Worm (Caenorhabditis elegans) whole organism, early embryonic: ENCODE measurements around the gene sod-5.

Experiments used
- B0310.2 ChIP-seq: sonication (generic microtip); optimal IDR thresholded peaks from 2 replicates; lab custom pipeline; 2016; ENCODE audit warnings: mild to moderate bottlenecking, missing genetic modification characterization, missing compliant biosample characterization
- F13C5.2 ChIP-seq: sonication (generic microtip); optimal IDR thresholded peaks from 2 replicates; lab custom pipeline; 2017; ENCODE audit warnings: mild to moderate bottlenecking, missing genetic modification characterization, inconsistent platforms, missing compliant biosample characterization
- aly-1 ChIP-seq: sonication (generic microtip); optimal IDR thresholded peaks from 2 replicates; lab custom pipeline; 2016; ENCODE audit warnings: missing genetic modification characterization, missing compliant biosample characterization
- ama-1 ChIP-seq: fragments of 150-350 bp; optimal IDR thresholded peaks from 2 replicates; lab custom pipeline; 2014
- ceh-13 ChIP-seq: fragments of 200-800 bp; sonication (Bioruptor generic); optimal IDR thresholded peaks from 2 replicates; lab custom pipeline; 2018; ENCODE audit warnings: mild to moderate bottlenecking, missing genetic modification characterization, missing compliant biosample characterization
- ets-7 ChIP-seq: sonication (generic microtip); optimal IDR thresholded peaks from 2 replicates; lab custom pipeline; 2016; ENCODE audit warnings: missing genotype, missing genetic modification characterization, missing compliant biosample characterization
- flt-1 ChIP-seq: fragments of 200-800 bp; sonication (Bioruptor generic); IDR thresholded peaks from 2 replicates; pipeline ENCODE4 v1.3.6; 2022; ENCODE audit warnings: missing genetic modification characterization, missing compliant biosample characterization
- hmg-4 ChIP-seq: fragments of 200-800 bp; sonication (Bioruptor generic); optimal IDR thresholded peaks from 2 replicates; lab custom pipeline; 2018; ENCODE audit warnings: mild to moderate bottlenecking, missing genetic modification characterization, missing compliant biosample characterization
- hnd-1 ChIP-seq: sonication (generic microtip); optimal IDR thresholded peaks from 2 replicates; lab custom pipeline; 2016; ENCODE audit warnings: missing genetic modification characterization, missing compliant biosample characterization
- scrt-1 ChIP-seq: fragments of 200-800 bp; sonication (Bioruptor generic); IDR thresholded peaks from 2 replicates; pipeline ENCODE4 v1.3.6; 2022; ENCODE audit warnings: missing genetic modification characterization, missing compliant biosample characterization
- sea-1 ChIP-seq: fragments of 200-800 bp; sonication (Bioruptor generic); conservative IDR thresholded peaks from 2 replicates; pipeline ENCODE4 v1.3.6; 2022; ENCODE audit warnings: missing genetic modification characterization, missing compliant biosample characterization
- tbx-11 ChIP-seq: fragments of 200-800 bp; sonication (Bioruptor generic); IDR thresholded peaks from 2 replicates; pipeline ENCODE4 v1.3.6; 2022; ENCODE audit warnings: missing genetic modification characterization, missing compliant biosample characterization
- tra-4 ChIP-seq: sonication (generic microtip); optimal IDR thresholded peaks from 2 replicates; lab custom pipeline; 2017; ENCODE audit warnings: missing genetic modification characterization, missing compliant biosample characterization

- TF ChIP-seq ets-7 (no peak), B0310.2 (tag; lab: Kevin White, UChicago) (no peak), scrt-1 (GFP tag; lab: Robert Waterston, UW) (no peak), tbx-11 (GFP tag; lab: Robert Waterston, UW) (no peak), F13C5.2 (tag; lab: Kevin White, UChicago) (no peak), ama-1 (lab: Kevin White, UChicago) (no peak), flt-1 (no peak), hnd-1 (tag; lab: Kevin White, UChicago) (no peak), tra-4 (tag; lab: Kevin White, UChicago) (no peak), hmg-4 (GFP tag; lab: Kevin White, UChicago) (no peak), aly-1 (tag; lab: Kevin White, UChicago) (no peak), ceh-13 (GFP tag; lab: Kevin White, UChicago) (no peak), sea-1 (no peak)
Measured at ce11 chrII:4394438-4394837, 23.0 kb upstream of the sod-5 start.
